Worm (Caenorhabditis elegans) whole organism, late embryonic: ENCODE data around the gene ZK1127.5.

Experiments
- C08G9.2 ChIP-seq: sonication (generic microtip); optimal IDR thresholded peaks from 2 replicates; lab custom pipeline; 2016; ENCODE audit warnings: mild to moderate bottlenecking, missing genetic modification characterization, moderate library complexity, missing compliant biosample characterization
- C38D4.7 ChIP-seq: fragments of 200-800 bp; sonication (Bioruptor generic); optimal IDR thresholded peaks from 2 replicates; lab custom pipeline; 2018; ENCODE audit warnings: mild to moderate bottlenecking, missing genetic modification characterization, moderate library complexity, missing compliant biosample characterization
- K02D7.2 ChIP-seq: sonication (generic microtip); optimal IDR thresholded peaks from 2 replicates; lab custom pipeline; 2017; ENCODE audit warnings: mild to moderate bottlenecking, missing genetic modification characterization, missing compliant biosample characterization
- ahr-1 ChIP-seq: sonication (generic microtip); optimal IDR thresholded peaks from 2 replicates; lab custom pipeline; 2016; ENCODE audit warnings: missing genetic modification characterization, missing compliant biosample characterization
- ceh-14 ChIP-seq: sonication (generic microtip); optimal IDR thresholded peaks from 2 replicates; lab custom pipeline; 2016; ENCODE audit warnings: missing genotype, missing genetic modification characterization, missing compliant biosample characterization
- ceh-19 ChIP-seq: fragments of 200-800 bp; sonication (Bioruptor generic); optimal IDR thresholded peaks from 2 replicates; lab custom pipeline; 2018; ENCODE audit warnings: mild to moderate bottlenecking, missing genetic modification characterization, missing compliant biosample characterization
- ceh-22 ChIP-seq: sonication (generic microtip); optimal IDR thresholded peaks from 2 replicates; lab custom pipeline; 2017; ENCODE audit warnings: missing biosample characterization, missing genetic modification characterization
- ceh-6 ChIP-seq: fragments of 200-800 bp; sonication (Bioruptor generic); optimal IDR thresholded peaks from 2 replicates; lab custom pipeline; 2018; ENCODE audit warnings: mild to moderate bottlenecking, missing genetic modification characterization, missing compliant biosample characterization
- dve-1 ChIP-seq: sonication (generic microtip); optimal IDR thresholded peaks from 2 replicates; lab custom pipeline; 2017; ENCODE audit warnings: antibody characterized with exemption, mild to moderate bottlenecking, missing genetic modification characterization, missing compliant biosample characterization
- fkh-6 ChIP-seq: sonication (generic microtip); optimal IDR thresholded peaks from 2 replicates; lab custom pipeline; 2016; ENCODE audit warnings: missing genetic modification characterization, missing compliant biosample characterization
- hlh-15 ChIP-seq: sonication (generic microtip); optimal IDR thresholded peaks from 2 replicates; lab custom pipeline; 2016; ENCODE audit warnings: missing genetic modification characterization, missing compliant biosample characterization
- madf-2 ChIP-seq: sonication (generic microtip); optimal IDR thresholded peaks from 2 replicates; lab custom pipeline; 2017; ENCODE audit warnings: missing genetic modification characterization, missing compliant biosample characterization
- odd-2 ChIP-seq: sonication (generic microtip); optimal IDR thresholded peaks from 2 replicates; lab custom pipeline; 2017; ENCODE audit warnings: antibody characterized with exemption, mild to moderate bottlenecking, missing genetic modification characterization, missing compliant biosample characterization
- pag-3 ChIP-seq: sonication (generic microtip); optimal IDR thresholded peaks from 2 replicates; lab custom pipeline; 2016; ENCODE audit warnings: missing compliant biosample characterization, missing genetic modification characterization, borderline replicate concordance
- sdc-2 ChIP-seq: sonication (generic microtip); optimal IDR thresholded peaks from 2 replicates; lab custom pipeline; 2016; ENCODE audit warnings: missing genotype, missing genetic modification characterization, missing compliant biosample characterization
- tbx-2 ChIP-seq: sonication (generic microtip); optimal IDR thresholded peaks from 2 replicates; lab custom pipeline; 2016; ENCODE audit warnings: missing genetic modification characterization, missing compliant biosample characterization

Gene ZK1127.5

DNA sequence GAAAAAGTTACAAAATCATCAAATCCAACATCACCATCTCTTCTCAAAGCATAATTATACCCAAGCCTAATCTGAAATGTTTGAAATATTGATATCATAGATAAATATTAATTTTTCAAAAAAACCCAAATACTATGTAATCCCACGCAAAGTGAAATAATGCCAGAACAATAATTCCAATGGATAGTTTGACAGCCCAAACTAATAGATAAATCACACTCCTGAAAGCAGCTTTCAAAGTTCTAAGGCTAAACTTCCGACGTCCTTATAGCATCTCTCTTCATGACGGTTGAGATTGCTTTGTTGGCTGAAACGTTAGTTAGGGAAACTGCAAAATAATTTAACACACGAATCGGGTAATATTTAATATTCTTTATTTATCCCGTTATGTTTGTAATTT is 48.8 kb downstream of the ZK1127.5 start:
- no peak for TF ChIP-seq sdc-2
- no peak for TF ChIP-seq C38D4.7 (GFP tag; lab: Kevin White, UChicago)
- TF ChIP-seq ahr-1 (tag; lab: Kevin White, UChicago) = no peak
- TF ChIP-seq madf-2 (tag; lab: Kevin White, UChicago) = no peak
- TF ChIP-seq hlh-15 (tag; lab: Kevin White, UChicago) = no peak
- TF ChIP-seq K02D7.2 (tag; lab: Kevin White, UChicago) = no peak
- TF ChIP-seq ceh-19 (GFP tag; lab: Kevin White, UChicago) = no peak
- TF ChIP-seq dve-1 (tag; lab: Kevin White, UChicago) = no peak

ce11 chrII:7100838-7101237 is 50.4 kb downstream of the ZK1127.5 start, which contains the start of gene mmaa-1:
TSS of gene mmaa-1 (minus strand) at chrII:7101165.
- TF ChIP-seq C08G9.2 = no peak
- TF ChIP-seq ceh-14 (tag; lab: Kevin White, UChicago) = no peak
- TF ChIP-seq sdc-2 = no peak
- no peak for TF ChIP-seq fkh-6 (tag; lab: Kevin White, UChicago)
- TF ChIP-seq ceh-22 (tag; lab: Kevin White, UChicago) = no peak
- TF ChIP-seq ahr-1 (tag; lab: Kevin White, UChicago) = no peak
- no peak for TF ChIP-seq odd-2
- no peak for TF ChIP-seq ceh-6
- TF ChIP-seq pag-3 (tag; lab: Kevin White, UChicago) = no peak
- no peak for TF ChIP-seq tbx-2 (tag; lab: Kevin White, UChicago)
- no peak for TF ChIP-seq ceh-19 (GFP tag; lab: Kevin White, UChicago)
